Fruit fly (Drosophila melanogaster) whole organism, embryonic: Measurements from ENCODE around the gene CG6178.

Experiments used
- Antp ChIP-seq: fragments of 200-800 bp; sonication (Bioruptor generic); optimal IDR thresholded peaks from 3 replicates; lab custom pipeline; 2016; ENCODE audit warnings: missing biosample characterization, missing genetic modification characterization
- Atf6 ChIP-seq: fragments of 200-800 bp; sonication (Bioruptor generic); IDR thresholded peaks from 2 replicates; pipeline ENCODE4 v1.3.6; 2022; ENCODE audit warnings: missing biosample characterization, missing genetic modification characterization
- Awh ChIP-seq: fragments of 200-800 bp; sonication (Bioruptor generic); IDR thresholded peaks from 2 replicates; pipeline ENCODE4, ENCODE4 v1.3.6; 2022; ENCODE audit warnings: missing biosample characterization, missing genetic modification characterization
- Bgb ChIP-seq: fragments of 200-800 bp; sonication (Bioruptor generic); IDR thresholded peaks from 2 replicates; pipeline ENCODE4 v1.3.6; 2022; ENCODE audit warnings: missing biosample characterization, missing genetic modification characterization; ENCODE audit not compliant: partially characterized antibody
- CG10654 ChIP-seq: fragments of 200-800 bp; sonication (Bioruptor generic); optimal IDR thresholded peaks from 2 replicates; lab custom pipeline; 2016; ENCODE audit warnings: missing biosample characterization, missing genetic modification characterization
- CG10979 ChIP-seq: fragments of 200-800 bp; sonication (Bioruptor generic); optimal IDR thresholded peaks from 2 replicates; lab custom pipeline; 2018; ENCODE audit warnings: missing biosample characterization, mild to moderate bottlenecking, missing genetic modification characterization, moderate library complexity
- CG11695 ChIP-seq: fragments of 200-800 bp; sonication (Bioruptor generic); IDR thresholded peaks from 3 replicates; pipeline ENCODE4 v1.3.6; 2022; ENCODE audit warnings: missing biosample characterization, missing genetic modification characterization
- CG12299 ChIP-seq: fragments of 200-800 bp; sonication (Bioruptor generic); optimal IDR thresholded peaks from 2 replicates; lab custom pipeline; 2018; ENCODE audit warnings: missing biosample characterization, mild to moderate bottlenecking, missing genetic modification characterization
- CG1233 ChIP-seq: fragments of 200-800 bp; sonication (Bioruptor generic); optimal IDR thresholded peaks from 4 replicates; lab custom pipeline; 2018; ENCODE audit warnings: missing biosample characterization, mild to moderate bottlenecking, missing genetic modification characterization
- CG13296 ChIP-seq: fragments of 200-800 bp; sonication (Bioruptor generic); optimal IDR thresholded peaks from 3 replicates; lab custom pipeline; 2018; ENCODE audit warnings: missing biosample characterization, mild to moderate bottlenecking, missing genetic modification characterization
- CG15696 ChIP-seq: fragments of 200-800 bp; sonication (Bioruptor generic); optimal IDR thresholded peaks from 2 replicates; lab custom pipeline; 2019; ENCODE audit warnings: missing biosample characterization, mild to moderate bottlenecking, missing genetic modification characterization, moderate library complexity
- CG18262 ChIP-seq: fragments of 200-800 bp; optimal IDR thresholded peaks from 3 replicates; lab custom pipeline; 2019; ENCODE audit warnings: missing biosample characterization, mild to moderate bottlenecking, missing genetic modification characterization, moderate library complexity
- CG1832 ChIP-seq: fragments of 200-800 bp; sonication (Bioruptor generic); optimal IDR thresholded peaks from 2 replicates; lab custom pipeline; 2017; ENCODE audit warnings: missing biosample characterization, mild to moderate bottlenecking, missing genetic modification characterization, inconsistent platforms
- CG2875 ChIP-seq: fragments of 200-800 bp; sonication (Bioruptor generic); optimal IDR thresholded peaks from 2 replicates; lab custom pipeline; 2017; ENCODE audit warnings: missing biosample characterization, mild to moderate bottlenecking, missing genetic modification characterization, missing genetic modification reagents
- CG32767 ChIP-seq: fragments of 200-800 bp; sonication (Bioruptor generic); IDR thresholded peaks from 2 replicates; pipeline ENCODE4 v1.3.6; 2022; ENCODE audit warnings: missing biosample characterization, missing genetic modification characterization
- CG32772 ChIP-seq: fragments of 200-800 bp; sonication (Bioruptor generic); IDR thresholded peaks from 2 replicates; pipeline ENCODE4 v1.3.6; 2022; ENCODE audit warnings: missing biosample characterization, missing genetic modification characterization
- CG4820 ChIP-seq: fragments of 200-800 bp; sonication (Bioruptor generic); optimal IDR thresholded peaks from 3 replicates; lab custom pipeline; 2016; ENCODE audit warnings: missing biosample characterization, missing genetic modification characterization
- CG4854 ChIP-seq: fragments of 200-800 bp; sonication (Bioruptor generic); optimal IDR thresholded peaks from 2 replicates; lab custom pipeline; 2016; ENCODE audit warnings: missing biosample characterization, missing genetic modification characterization, inconsistent platforms
- CG6175 ChIP-seq: fragments of 200-800 bp; sonication (Bioruptor generic); IDR thresholded peaks from 3 replicates; pipeline ENCODE4 v1.3.6; 2022; ENCODE audit warnings: missing biosample characterization, missing genetic modification characterization
- CG6254 ChIP-seq: fragments of 200-800 bp; sonication (Bioruptor generic); optimal IDR thresholded peaks from 3 replicates; lab custom pipeline; 2017; ENCODE audit warnings: mild to moderate bottlenecking, missing biosample characterization, missing genetic modification reagents, missing genetic modification characterization
- CG6654 ChIP-seq: fragments of 200-800 bp; sonication (Bioruptor generic); optimal IDR thresholded peaks from 2 replicates; lab custom pipeline; 2017; ENCODE audit warnings: missing biosample characterization, mild to moderate bottlenecking, missing genetic modification characterization
- CG6791 ChIP-seq: fragments of 200-800 bp; sonication (Bioruptor generic); IDR thresholded peaks from 3 replicates; pipeline ENCODE4 v1.3.6; 2022; ENCODE audit warnings: missing biosample characterization, missing genetic modification characterization; ENCODE audit not compliant: partially characterized antibody
- CG7839 ChIP-seq: fragments of 200-800 bp; sonication (Bioruptor generic); optimal IDR thresholded peaks from 3 replicates; lab custom pipeline; 2018; ENCODE audit warnings: missing biosample characterization, mild to moderate bottlenecking, missing genetic modification characterization, moderate library complexity
- Dp ChIP-seq: fragments of 200-800 bp; sonication (Bioruptor generic); optimal IDR thresholded peaks from 2 replicates; lab custom pipeline; 2018; ENCODE audit warnings: missing biosample characterization, mild to moderate bottlenecking, missing genetic modification characterization, moderate library complexity
- E2f1 ChIP-seq: fragments of 200-800 bp; sonication (Bioruptor generic); IDR thresholded peaks from 2 replicates; pipeline ENCODE4 v1.3.6; 2022; ENCODE audit warnings: missing biosample characterization, missing genetic modification characterization
- HHEX ChIP-seq: fragments of 200-800 bp; sonication (Bioruptor generic); optimal IDR thresholded peaks from 3 replicates; lab custom pipeline; 2017; ENCODE audit warnings: missing biosample characterization, mild to moderate bottlenecking, missing genetic modification characterization, missing genetic modification reagents
- Mad ChIP-seq: fragments of 200-800 bp; sonication (Bioruptor generic); optimal IDR thresholded peaks from 2 replicates; lab custom pipeline; 2016; ENCODE audit warnings: missing biosample characterization, missing genetic modification characterization
- Mrtf ChIP-seq: fragments of 200-800 bp; sonication (Bioruptor generic); IDR thresholded peaks from 3 replicates; pipeline ENCODE4 v1.3.6; 2022; ENCODE audit warnings: missing biosample characterization, missing genetic modification characterization
- NC2α ChIP-seq: fragments of 200-800 bp; sonication (Bioruptor generic); optimal IDR thresholded peaks from 2 replicates; lab custom pipeline; 2016; ENCODE audit warnings: missing biosample characterization, missing genetic modification characterization
- NK7.1 ChIP-seq: fragments of 200-800 bp; sonication (Bioruptor generic); optimal IDR thresholded peaks from 3 replicates; lab custom pipeline; 2016; ENCODE audit warnings: missing biosample characterization, missing genetic modification characterization
- Vsx1 ChIP-seq: fragments of 200-800 bp; sonication (Bioruptor generic); optimal IDR thresholded peaks from 2 replicates; lab custom pipeline; 2017; ENCODE audit warnings: missing biosample characterization, mild to moderate bottlenecking, missing genetic modification characterization, missing genetic modification reagents
- ab ChIP-seq: fragments of 200-800 bp; sonication (Bioruptor generic); optimal IDR thresholded peaks from 2 replicates; lab custom pipeline; 2016; ENCODE audit warnings: missing biosample characterization, missing genetic modification characterization
- aop ChIP-seq: fragments of 200-800 bp; sonication (Bioruptor generic); IDR thresholded peaks from 2 replicates; pipeline ENCODE4 v1.3.6; 2022; ENCODE audit warnings: missing biosample characterization, missing genetic modification characterization
- ato ChIP-seq: fragments of 200-800 bp; sonication (Bioruptor generic); IDR thresholded peaks from 2 replicates; pipeline ENCODE4 v1.3.6; 2022; ENCODE audit warnings: missing biosample characterization, missing genetic modification characterization; ENCODE audit not compliant: partially characterized antibody
- az2 ChIP-seq: fragments of 200-800 bp; sonication (Bioruptor generic); optimal IDR thresholded peaks from 3 replicates; lab custom pipeline; 2016; ENCODE audit warnings: missing biosample characterization, missing genetic modification characterization
- bab2 ChIP-seq: fragments of 200-800 bp; sonication (Bioruptor generic); optimal IDR thresholded peaks from 2 replicates; lab custom pipeline; 2016; ENCODE audit warnings: missing biosample characterization, missing genetic modification characterization
- br ChIP-seq: fragments of >200 bp; optimal IDR thresholded peaks from 2 replicates; lab custom pipeline; 2017
- corto ChIP-seq: fragments of 200-800 bp; sonication (Bioruptor generic); optimal IDR thresholded peaks from 2 replicates; lab custom pipeline; 2016; ENCODE audit warnings: missing biosample characterization, mild to moderate bottlenecking, missing genetic modification characterization, moderate library complexity
- cwo ChIP-seq: fragments of 200-800 bp; sonication (Bioruptor generic); optimal IDR thresholded peaks from 3 replicates; lab custom pipeline; 2017; ENCODE audit warnings: missing biosample characterization, missing genetic modification characterization, mild to moderate bottlenecking, moderate library complexity, missing genetic modification reagents
- danr ChIP-seq: fragments of 200-800 bp; sonication (Bioruptor generic); IDR thresholded peaks from 2 replicates; pipeline ENCODE4 v1.3.6; 2022; ENCODE audit warnings: missing biosample characterization, missing genetic modification characterization
- emc ChIP-seq: fragments of 200-800 bp; sonication (Bioruptor generic); optimal IDR thresholded peaks from 2 replicates; lab custom pipeline; 2016; ENCODE audit warnings: missing biosample characterization, missing genetic modification characterization
- jigr1 ChIP-seq: fragments of 200-800 bp; sonication (Bioruptor generic); IDR thresholded peaks from 3 replicates; pipeline ENCODE4 v1.3.6; 2022; ENCODE audit warnings: missing biosample characterization, missing genetic modification characterization
- kni ChIP-seq: fragments of 200-800 bp; sonication (Bioruptor generic); optimal IDR thresholded peaks from 3 replicates; lab custom pipeline; 2017; ENCODE audit warnings: mild to moderate bottlenecking, missing biosample characterization, missing genetic modification reagents, missing genetic modification characterization
- lab ChIP-seq: fragments of 200-800 bp; sonication (Bioruptor generic); optimal IDR thresholded peaks from 3 replicates; lab custom pipeline; 2017; ENCODE audit warnings: missing biosample characterization, missing genetic modification characterization, mild to moderate bottlenecking, moderate library complexity, missing genetic modification reagents
- ssp ChIP-seq: fragments of 200-800 bp; sonication (Bioruptor generic); IDR thresholded peaks from 2 replicates; pipeline ENCODE4 v1.3.6; 2022; ENCODE audit warnings: missing biosample characterization, missing genetic modification characterization
- vnd ChIP-seq: fragments of 200-800 bp; sonication (Bioruptor generic); IDR thresholded peaks from 3 replicates; pipeline ENCODE4 v1.3.6; 2022; ENCODE audit warnings: missing biosample characterization, missing genetic modification characterization; ENCODE audit not compliant: partially characterized antibody
- wdn ChIP-seq: fragments of 200-800 bp; sonication (Bioruptor generic); IDR thresholded peaks from 2 replicates; pipeline ENCODE4 v1.3.6; 2022; ENCODE audit warnings: missing biosample characterization, missing genetic modification characterization
- wor ChIP-seq: fragments of 200-800 bp; sonication (Bioruptor generic); IDR thresholded peaks from 2 replicates; pipeline ENCODE4 v1.3.6; 2022; ENCODE audit warnings: missing biosample characterization, missing genetic modification characterization
- z ChIP-seq: fragments of 200-800 bp; sonication (Bioruptor generic); IDR thresholded peaks from 3 replicates; pipeline ENCODE4 v1.3.6; 2022; ENCODE audit warnings: missing biosample characterization, missing genetic modification characterization
- zen ChIP-seq: fragments of 200-800 bp; sonication (Bioruptor generic); optimal IDR thresholded peaks from 3 replicates; lab custom pipeline; 2018; ENCODE audit warnings: missing biosample characterization, mild to moderate bottlenecking, missing genetic modification characterization, moderate library complexity

Gene CG6178

dm6 chr3R:24141013-24141592, 11.0 kb upstream of the CG6178 start, which contains the start of gene Kal1 (continued):
- peak; percentile 80 for TF ChIP-seq jigr1 (GFP tag; lab: Robert Waterston, UW)
- TF ChIP-seq CG1233 (GFP tag; lab: Kevin White, UChicago) = peak; percentile 83
- peak; percentile 95 for TF ChIP-seq Awh
- no peak for TF ChIP-seq emc (GFP tag; lab: Kevin White, UChicago)
- TF ChIP-seq lab (GFP tag; lab: Kevin White, UChicago) = peak; percentile 96
- peak; percentile 58; the same call in 2 of the 3 replicates for TF ChIP-seq CG6175 (GFP tag; lab: Robert Waterston, UW)
- TF ChIP-seq CG2875 = peak; percentile 95
- peak; percentile 64; the same call in 1 of the 2 replicates for TF ChIP-seq wdn (GFP tag; lab: Robert Waterston, UW)
- TF ChIP-seq z (GFP tag; lab: Robert Waterston, UW) = peak; percentile 60; the same call in 2 of the 3 replicates
- TF ChIP-seq ssp (GFP tag; lab: Robert Waterston, UW) = peak; percentile 76
- TF ChIP-seq NK7.1 (GFP tag; lab: Kevin White, UChicago) = no peak
- peak; percentile 95 for TF ChIP-seq CG32767 (GFP tag; lab: Robert Waterston, UW)
- peak; percentile 96 for TF ChIP-seq CG18262 (tag; lab: Kevin White, UChicago)
- no peak for TF ChIP-seq Dp
- TF ChIP-seq vnd (GFP tag; lab: Robert Waterston, UW) = peak; percentile 47; the same call in 2 of the 3 replicates
- TF ChIP-seq CG10979 = peak; percentile 97
- TF ChIP-seq Atf6 (GFP tag; lab: Robert Waterston, UW) = peak; percentile 89
- peak; percentile 95 for TF ChIP-seq CG11695 (GFP tag; lab: Robert Waterston, UW)
- no peak for TF ChIP-seq NC2α (GFP tag; lab: Kevin White, UChicago)
- TF ChIP-seq ato = no peak
- peak; percentile 95 for TF ChIP-seq CG6254 (GFP tag; lab: Kevin White, UChicago)
- peak; percentile 73 for TF ChIP-seq CG6654 (GFP tag; lab: Kevin White, UChicago)
- TF ChIP-seq wor (GFP tag; lab: Robert Waterston, UW) = peak; percentile 93
- TF ChIP-seq Vsx1 (GFP tag; lab: Kevin White, UChicago) = peak; percentile 86
- peak; percentile 83 for TF ChIP-seq Mrtf (GFP tag; lab: Robert Waterston, UW)
- 0 out of 2 replicates have a peak, but pooled peaks have one; percentile 28 for TF ChIP-seq aop (GFP tag; lab: Robert Waterston, UW)
- no peak for TF ChIP-seq Antp
- peak; percentile 22 for TF ChIP-seq Mad (GFP tag; lab: Kevin White, UChicago)
- TF ChIP-seq CG7839 = peak; percentile 94
- TF ChIP-seq az2 (GFP tag; lab: Kevin White, UChicago) = peak; percentile 89
- TF ChIP-seq danr (GFP tag; lab: Robert Waterston, UW) = peak; percentile 84
- peak; percentile 24 for TF ChIP-seq bab2 (GFP tag; lab: Kevin White, UChicago)
- TF ChIP-seq Bgb (GFP tag; lab: Robert Waterston, UW) = no peak
- TF ChIP-seq br (lab: Kevin White, UChicago) = no peak
- peak; percentile 9 for TF ChIP-seq CG4854 (GFP tag; lab: Kevin White, UChicago)
- TF ChIP-seq CG12299 (tag; lab: Kevin White, UChicago) = peak; percentile 89
- peak; percentile 93 for TF ChIP-seq CG32772 (GFP tag; lab: Robert Waterston, UW)
- TF ChIP-seq CG1832 (GFP tag; lab: Kevin White, UChicago) = peak; percentile 9
- TF ChIP-seq CG10654 (GFP tag; lab: Kevin White, UChicago) = peak; percentile 83
- peak; percentile 94 for TF ChIP-seq corto (GFP tag; lab: Kevin White, UChicago)
- peak; percentile 53 for TF ChIP-seq CG15696
- TF ChIP-seq kni (GFP tag; lab: Kevin White, UChicago) = peak; percentile 58
- peak; percentile 88 for TF ChIP-seq CG4820 (GFP tag; lab: Kevin White, UChicago)
- peak; percentile 81 for TF ChIP-seq zen
- TF ChIP-seq HHEX (GFP tag; lab: Kevin White, UChicago) = peak; percentile 91
- TF ChIP-seq CG6791 (GFP tag; lab: Robert Waterston, UW) = no peak
- TF ChIP-seq CG13296 = peak; percentile 88
- peak; percentile 82 for TF ChIP-seq cwo (GFP tag; lab: Kevin White, UChicago)
- TF ChIP-seq E2f1 (GFP tag; lab: Robert Waterston, UW) = peak; percentile 88
- TF ChIP-seq ab (GFP tag; lab: Kevin White, UChicago) = no peak
